Worm (Caenorhabditis elegans) whole organism, early embryonic: ENCODE results near the gene nnt-1.

Experiments used
- B0310.2 ChIP-seq: sonication (generic microtip); optimal IDR thresholded peaks from 2 replicates; lab custom pipeline; 2016; ENCODE audit warnings: mild to moderate bottlenecking, missing genetic modification characterization, missing compliant biosample characterization
- F13C5.2 ChIP-seq: sonication (generic microtip); optimal IDR thresholded peaks from 2 replicates; lab custom pipeline; 2017; ENCODE audit warnings: mild to moderate bottlenecking, missing genetic modification characterization, inconsistent platforms, missing compliant biosample characterization
- aly-1 ChIP-seq: sonication (generic microtip); optimal IDR thresholded peaks from 2 replicates; lab custom pipeline; 2016; ENCODE audit warnings: missing genetic modification characterization, missing compliant biosample characterization
- ama-1 ChIP-seq: fragments of 150-350 bp; optimal IDR thresholded peaks from 2 replicates; lab custom pipeline; 2014
- ets-7 ChIP-seq: sonication (generic microtip); optimal IDR thresholded peaks from 2 replicates; lab custom pipeline; 2016; ENCODE audit warnings: missing genotype, missing genetic modification characterization, missing compliant biosample characterization
- hmbx-1 ChIP-seq: sonication (generic microtip); optimal IDR thresholded peaks from 2 replicates; lab custom pipeline; 2016; ENCODE audit warnings: mild to moderate bottlenecking, missing genetic modification characterization, missing compliant biosample characterization
- hmg-4 ChIP-seq: fragments of 200-800 bp; sonication (Bioruptor generic); optimal IDR thresholded peaks from 2 replicates; lab custom pipeline; 2018; ENCODE audit warnings: mild to moderate bottlenecking, missing genetic modification characterization, missing compliant biosample characterization
- hnd-1 ChIP-seq: sonication (generic microtip); optimal IDR thresholded peaks from 2 replicates; lab custom pipeline; 2016; ENCODE audit warnings: missing genetic modification characterization, missing compliant biosample characterization
- sea-1 ChIP-seq: fragments of 200-800 bp; sonication (Bioruptor generic); conservative IDR thresholded peaks from 2 replicates; pipeline ENCODE4 v1.3.6; 2022; ENCODE audit warnings: missing genetic modification characterization, missing compliant biosample characterization
- tbx-11 ChIP-seq: fragments of 200-800 bp; sonication (Bioruptor generic); IDR thresholded peaks from 2 replicates; pipeline ENCODE4 v1.3.6; 2022; ENCODE audit warnings: missing genetic modification characterization, missing compliant biosample characterization
- tra-4 ChIP-seq: sonication (generic microtip); optimal IDR thresholded peaks from 2 replicates; lab custom pipeline; 2017; ENCODE audit warnings: missing genetic modification characterization, missing compliant biosample characterization

DNA sequence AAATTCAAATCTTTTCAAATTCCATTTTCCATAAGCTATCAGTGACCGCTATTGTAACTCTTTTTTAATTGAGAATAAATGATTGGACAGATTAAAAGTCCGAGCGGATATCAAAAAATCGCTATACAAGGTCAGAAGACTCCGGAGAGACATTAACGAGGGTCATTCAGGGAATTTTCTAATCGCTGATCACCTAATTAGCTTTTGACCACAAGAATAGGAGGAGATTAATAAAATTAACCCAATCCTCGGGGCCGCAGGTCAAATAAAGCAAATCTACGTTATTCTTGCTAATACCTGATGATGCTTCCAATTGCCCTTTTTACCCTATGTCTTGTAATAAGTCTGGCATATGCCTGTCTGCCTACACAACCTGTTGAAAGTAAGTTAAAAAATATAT lies 51.5 kb downstream of the nnt-1 start, which contains the start of gene T25B2.1:
- TF ChIP-seq B0310.2, result no peak
- no peak for TF ChIP-seq ama-1 (lab: Kevin White, UChicago)
- no peak for TF ChIP-seq tbx-11 (GFP tag; lab: Robert Waterston, UW)
- TF ChIP-seq ets-7 (tag; lab: Kevin White, UChicago), result no peak
- TF ChIP-seq hmg-4 (GFP tag; lab: Kevin White, UChicago), result no peak
- TF ChIP-seq sea-1 (GFP tag; lab: Robert Waterston, UW), result no peak
- no peak for TF ChIP-seq F13C5.2 (tag; lab: Kevin White, UChicago)
- TF ChIP-seq hnd-1 (tag; lab: Kevin White, UChicago), result no peak
- no peak for TF ChIP-seq tra-4 (tag; lab: Kevin White, UChicago)
- TF ChIP-seq aly-1, result no peak
- TF ChIP-seq hmbx-1, result no peak
